Worm (Caenorhabditis elegans) whole organism, midembryonic: ENCODE measurements around the gene Y102A5C.27.

ENCODE experiments used
- T22C8.4 ChIP-seq: fragments of 200-800 bp; sonication (Bioruptor generic); IDR thresholded peaks from 2 replicates; pipeline ENCODE4 v1.3.6; 2022; ENCODE audit warnings: missing genetic modification characterization, missing compliant biosample characterization
- flt-1 ChIP-seq: fragments of 200-800 bp; sonication (Bioruptor generic); IDR thresholded peaks from 2 replicates; pipeline ENCODE4 v1.3.6; 2022; ENCODE audit warnings: missing genetic modification characterization, missing compliant biosample characterization

DNA sequence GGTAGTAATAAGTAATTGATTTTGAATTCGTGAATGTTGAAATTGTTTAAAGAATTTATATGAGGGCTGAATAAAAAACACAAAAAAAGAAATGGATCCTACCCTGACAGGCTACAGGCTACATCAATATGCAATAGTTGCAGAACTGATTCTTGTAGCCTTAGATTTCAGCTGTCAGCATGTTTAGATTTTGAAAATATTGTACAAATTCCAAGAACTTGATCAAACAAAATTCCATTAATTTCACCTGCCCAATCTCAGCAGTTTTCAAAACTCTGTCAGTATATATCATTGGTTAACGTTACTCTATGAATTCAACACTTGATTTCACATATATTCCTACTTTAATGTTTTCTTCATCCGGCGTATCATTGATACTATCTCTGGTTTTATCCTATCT lies 41.9 kb upstream of the Y102A5C.27 start:
- no peak for TF ChIP-seq T22C8.4 (GFP tag; lab: Robert Waterston, UW)
- no peak for TF ChIP-seq flt-1
